Worm (Caenorhabditis elegans): Measurements from ENCODE around the gene kvs-2.

Gene kvs-2

DNA sequence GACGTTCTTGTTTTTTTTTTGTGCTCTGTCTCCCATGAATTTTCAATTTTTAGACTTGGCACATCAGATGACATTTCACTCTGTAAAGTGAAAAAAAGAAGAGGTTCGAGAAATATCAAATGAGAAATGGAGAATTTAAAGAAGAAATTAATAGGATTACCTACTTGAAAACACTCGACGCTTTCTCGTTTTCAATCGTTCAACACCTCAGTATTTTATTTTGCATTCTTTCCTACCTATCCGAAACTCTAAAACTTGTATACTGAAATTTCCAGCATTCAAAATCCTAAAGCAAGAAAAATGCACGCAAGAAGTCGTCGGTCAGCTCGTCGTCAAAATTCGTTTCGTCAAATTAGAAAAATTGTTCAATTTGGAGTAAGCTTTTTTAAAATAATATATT lies at the start of gene kvs-2:
kvs-2 (plus strand) TSS at position 301 of the 400 bp plus-strand sequence.
- no peak for TF ChIP-seq ceh-14 (tag; optimal IDR thresholded peaks at IDR 0.05)
- TF ChIP-seq sox-4 (tag; optimal IDR thresholded peaks at IDR 0.05), result no peak
- no peak for TF ChIP-seq hlh-6 (tag; optimal IDR thresholded peaks at IDR 0.05)

DNA sequence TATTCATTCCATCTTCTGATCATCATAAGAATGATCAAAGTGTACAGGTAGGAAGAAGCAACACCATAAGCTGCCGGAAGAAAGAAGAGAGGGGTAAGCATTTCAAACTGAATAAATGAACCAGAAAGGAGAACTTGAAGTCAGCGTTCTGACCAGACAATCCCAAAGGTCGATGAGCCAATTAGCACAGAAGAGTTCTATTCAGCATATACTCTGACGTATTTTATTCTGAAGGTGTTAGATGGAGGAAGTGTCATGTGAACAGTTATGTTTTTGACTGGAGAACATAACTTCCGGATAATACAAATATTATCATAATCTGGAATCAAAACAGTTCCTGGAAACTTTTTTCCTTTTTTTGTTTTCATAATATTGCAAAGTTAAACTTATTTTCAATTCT lies 47.1 kb upstream of the kvs-2 start, which contains the start of gene srg-32:
srg-32 (minus strand) TSS at position 101 of the 400 bp plus-strand sequence.
- TF ChIP-seq unc-3 (GFP tag; conservative IDR thresholded peaks at IDR 0.05) (no peak), unc-3 (tag; optimal IDR thresholded peaks at IDR 0.05) (no peak), dmd-4 (tag; optimal IDR thresholded peaks at IDR 0.05; ENCODE audit: borderline replicate concordance) (no peak), che-1 (tag; optimal IDR thresholded peaks at IDR 0.05) (no peak)

DNA sequence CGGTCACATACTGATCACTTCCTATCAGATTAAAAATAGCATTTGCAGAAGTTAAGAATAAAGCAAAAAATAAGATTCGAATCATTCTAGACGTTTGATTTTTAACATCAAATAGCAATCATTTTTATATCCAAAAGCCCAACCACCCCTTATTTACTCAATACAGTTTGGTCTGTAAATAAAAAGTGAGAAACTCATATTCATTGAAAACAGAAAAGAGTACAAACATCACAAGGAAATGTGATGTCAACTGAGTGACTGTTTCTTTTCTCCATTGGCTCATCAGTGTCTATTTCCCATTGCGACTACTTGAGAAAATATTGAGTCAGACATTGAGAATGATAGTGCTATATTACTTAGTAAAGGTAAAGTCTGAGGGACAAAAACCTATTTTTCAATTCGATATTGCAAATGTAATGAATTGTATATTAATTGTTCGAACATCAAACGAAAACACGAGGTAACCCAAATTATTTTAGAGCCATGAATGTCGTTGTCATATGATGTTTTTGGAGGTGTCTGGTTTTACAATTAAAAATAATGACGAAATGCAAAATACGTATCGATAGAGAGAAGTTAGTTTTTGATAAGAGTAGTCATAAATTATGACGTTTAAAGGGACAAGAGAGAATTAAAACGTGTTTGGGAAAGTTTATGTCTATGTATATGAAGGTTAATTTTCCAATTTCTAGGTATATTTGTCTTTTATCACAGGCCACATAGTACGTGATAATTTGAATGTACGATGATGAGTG lies 45.9 kb upstream of the kvs-2 start, which contains the start of gene ttr-23:
ttr-23 (minus strand) TSS at position 87 of the 755 bp plus-strand sequence.
- TF ChIP-seq ceh-45 (GFP tag; IDR thresholded peaks at IDR 0.05) (no peak), unc-3 (GFP tag; conservative IDR thresholded peaks at IDR 0.05) (no peak), unc-3 (tag; optimal IDR thresholded peaks at IDR 0.05) (no peak), K09A11.1 (tag; optimal IDR thresholded peaks at IDR 0.05; ENCODE audit: insufficient read depth) (no peak), odd-2 (tag; optimal IDR thresholded peaks at IDR 0.05) (no peak), hlh-15 (tag; optimal IDR thresholded peaks at IDR 0.05) (no peak)

DNA sequence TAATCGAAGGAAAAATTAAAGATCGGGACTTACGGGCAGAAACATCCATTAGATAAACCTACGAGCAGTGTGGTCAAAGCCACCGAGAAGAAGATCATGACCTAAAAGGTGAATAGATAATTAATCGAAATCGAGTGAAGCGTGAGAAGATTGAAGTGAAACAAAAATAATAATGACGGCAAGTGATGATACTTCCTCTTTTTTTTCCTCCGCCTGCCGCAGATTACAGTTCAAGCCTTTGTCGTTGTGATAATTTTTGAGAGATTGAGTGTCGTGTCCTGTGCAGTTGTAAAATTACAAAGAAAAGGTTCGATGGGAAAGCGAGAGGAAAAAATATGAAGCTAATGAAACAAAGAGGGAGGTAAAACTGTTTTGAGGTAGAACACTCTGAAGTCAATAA lies 43.3 kb upstream of the kvs-2 start, which contains the start of gene T21C9.9:
T21C9.9 (minus strand) TSS at position 101 of the 400 bp plus-strand sequence.
- TF ChIP-seq hlh-15 (tag; optimal IDR thresholded peaks at IDR 0.05), result no peak
- TF ChIP-seq unc-55 (GFP tag; optimal IDR thresholded peaks at IDR 0.05), result no peak
- no peak for TF ChIP-seq gmeb-2 (tag; optimal IDR thresholded peaks at IDR 0.05)
- no peak for TF ChIP-seq zip-5 (tag; optimal IDR thresholded peaks at IDR 0.05)
- TF ChIP-seq ceh-45 (GFP tag; IDR thresholded peaks at IDR 0.05), result no peak
- TF ChIP-seq madf-2 (tag; optimal IDR thresholded peaks at IDR 0.05), result no peak
- no peak for TF ChIP-seq hlh-6 (tag; optimal IDR thresholded peaks at IDR 0.05)
- TF ChIP-seq mec-3 (tag; optimal IDR thresholded peaks at IDR 0.05; ENCODE audit: borderline replicate concordance), result no peak
- no peak for TF ChIP-seq lim-6 (tag; optimal IDR thresholded peaks at IDR 0.05)
- TF ChIP-seq npax-4 (tag; optimal IDR thresholded peaks at IDR 0.05), result no peak
- no peak for TF ChIP-seq F13H6.1 (tag; optimal IDR thresholded peaks at IDR 0.05)
- TF ChIP-seq ets-4 (tag; optimal IDR thresholded peaks at IDR 0.05), result no peak
- no peak for TF ChIP-seq pros-1 (tag; optimal IDR thresholded peaks at IDR 0.05)
- TF ChIP-seq pqm-1 (tag; optimal IDR thresholded peaks at IDR 0.05), result no peak

DNA sequence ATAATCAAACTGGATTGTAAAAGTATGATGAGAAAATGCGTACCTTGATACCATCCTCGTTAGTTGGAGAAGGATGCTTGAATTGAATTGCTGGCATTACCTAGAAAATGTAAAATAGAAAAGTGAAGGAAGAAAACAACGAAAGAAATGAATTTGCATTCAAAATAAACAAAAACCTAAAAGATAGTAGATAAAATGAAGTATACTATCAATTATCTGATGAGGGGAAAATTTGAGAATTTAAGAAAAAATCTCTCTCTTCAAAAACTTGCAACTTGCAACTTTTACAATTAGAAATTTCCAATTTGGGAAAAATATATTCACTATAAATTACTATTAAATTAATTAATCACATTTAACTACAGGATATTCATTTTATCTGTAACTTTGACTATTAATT lies 41.0 kb upstream of the kvs-2 start, which contains the start of gene T21C9.11:
T21C9.11 (minus strand) TSS at position 101 of the 400 bp plus-strand sequence.
- TF ChIP-seq odd-2 (tag; optimal IDR thresholded peaks at IDR 0.05) (no peak), fax-1 (tag; optimal IDR thresholded peaks at IDR 0.05) (no peak), pha-2 (tag; optimal IDR thresholded peaks at IDR 0.05) (no peak), ceh-14 (tag; optimal IDR thresholded peaks at IDR 0.05) (no peak), ceh-30 (tag; optimal IDR thresholded peaks at IDR 0.05) (no peak), dve-1 (tag; optimal IDR thresholded peaks at IDR 0.05) (no peak), pag-3 (tag; optimal IDR thresholded peaks at IDR 0.05; ENCODE audit: borderline replicate concordance) (no peak), ceh-6 (GFP tag; optimal IDR thresholded peaks at IDR 0.05) (no peak), dmd-4 (tag; optimal IDR thresholded peaks at IDR 0.05; ENCODE audit: borderline replicate concordance) (no peak), pros-1 (tag; optimal IDR thresholded peaks at IDR 0.05) (no peak), hlh-6 (tag; optimal IDR thresholded peaks at IDR 0.05) (no peak), ref-2 (tag; optimal IDR thresholded peaks at IDR 0.05) (no peak)

DNA sequence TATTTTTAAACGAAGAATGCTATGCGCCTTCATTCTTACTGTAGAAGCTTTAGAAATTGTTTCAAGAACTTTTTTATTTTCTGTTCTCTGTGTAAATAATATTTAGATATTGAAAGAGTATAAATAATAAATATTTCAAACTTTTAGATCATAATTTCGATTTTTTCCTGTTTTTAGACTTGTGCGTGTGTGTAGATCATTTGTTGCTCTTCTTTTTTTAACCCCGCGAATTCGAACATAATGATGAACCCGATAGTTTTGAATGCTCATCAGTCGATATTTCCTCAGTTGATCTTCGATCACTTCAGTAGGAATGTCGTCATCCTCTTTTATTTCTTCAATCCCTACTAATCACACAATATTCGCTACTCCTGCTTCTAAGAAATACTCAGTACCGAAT lies 38.6 kb upstream of the kvs-2 start, which contains the start of gene T21C9.13:
T21C9.13 (plus strand) TSS at position 33 of the 400 bp plus-strand sequence.
- TF ChIP-seq eyg-1 (tag; optimal IDR thresholded peaks at IDR 0.05) (no peak), ztf-16 (tag; optimal IDR thresholded peaks at IDR 0.05) (no peak), ceh-45 (GFP tag; IDR thresholded peaks at IDR 0.05) (no peak), sox-2 (GFP tag; IDR thresholded peaks at IDR 0.05) (no peak), dmd-4 (tag; optimal IDR thresholded peaks at IDR 0.05; ENCODE audit: borderline replicate concordance) (no peak), nhr-232 (tag; optimal IDR thresholded peaks at IDR 0.05) (no peak), K09A11.1 (tag; optimal IDR thresholded peaks at IDR 0.05; ENCODE audit: insufficient read depth) (no peak), unc-42 (tag; optimal IDR thresholded peaks at IDR 0.05) (no peak), C08G9.2 (tag; optimal IDR thresholded peaks at IDR 0.05) (no peak)
